Fruit fly (Drosophila melanogaster) whole organism: ENCODE results near the gene bcn92.

Source experiments
- CG8478 ChIP-seq: fragments of >200 bp; optimal IDR thresholded peaks from 2 replicates; lab custom pipeline; 2018; ENCODE audit warnings: inconsistent platforms
- Dll ChIP-seq: fragments of >200 bp; optimal IDR thresholded peaks from 2 replicates; lab custom pipeline; 2017
- EcR ChIP-seq, 2 experiments: fragments of >200 bp; optimal IDR thresholded peaks; 2 replicates each; lab custom pipeline; 2017; ENCODE audit warnings: missing biosample characterization in 2 of 2, missing genetic modification characterization in 2 of 2, missing genetic modification reagents in 2 of 2

dm6 chrX:2134226-2134880 is 15.1 kb downstream of the bcn92 start:
- TF ChIP-seq CG8478 (lab: Kevin White, UChicago) (no peak), Dll (lab: Kevin White, UChicago) (no peak), EcR (GFP tag; optimal IDR thresholded peaks at IDR 0.05; lab: Kevin White, UChicago) (no peak)
